Worm (Caenorhabditis elegans) whole organism, young adult: Measurements from ENCODE around the gene arcp-1.

Experiments used
- B0035.1 ChIP-seq: sonication (generic microtip); optimal IDR thresholded peaks from 2 replicates; lab custom pipeline; 2016; ENCODE audit warnings: missing genetic modification characterization, mild to moderate bottlenecking, missing compliant biosample characterization, missing genotype, missing genetic modification reagents
- B0336.3 ChIP-seq: fragments of 200-800 bp; sonication (Bioruptor generic); IDR thresholded peaks from 2 replicates; pipeline ENCODE4 v1.3.6; 2022; ENCODE audit warnings: missing genetic modification characterization, missing compliant biosample characterization
- C17E4.6 ChIP-seq: fragments of 200-800 bp; sonication (Bioruptor generic); IDR thresholded peaks from 2 replicates; pipeline ENCODE4 v1.3.6; 2022; ENCODE audit warnings: missing genetic modification reagents, missing genetic modification characterization, missing compliant biosample characterization
- F22D6.2 ChIP-seq: sonication (generic microtip); optimal IDR thresholded peaks from 2 replicates; lab custom pipeline; 2016; ENCODE audit warnings: mild to moderate bottlenecking, missing genetic modification characterization, missing compliant biosample characterization
- F37B4.10 ChIP-seq: fragments of 200-800 bp; sonication (Bioruptor generic); IDR thresholded peaks from 2 replicates; pipeline ENCODE4 v1.3.6; 2022; ENCODE audit warnings: missing genetic modification characterization, missing compliant biosample characterization
- F49E8.2 ChIP-seq: sonication (generic microtip); optimal IDR thresholded peaks from 3 replicates; lab custom pipeline; 2017; ENCODE audit warnings: missing genetic modification characterization, mild to moderate bottlenecking, missing compliant biosample characterization, antibody characterized with exemption, moderate library complexity; ENCODE audit not compliant: insufficient read depth
- F57A8.1 ChIP-seq: fragments of 200-800 bp; sonication (Bioruptor generic); optimal IDR thresholded peaks from 2 replicates; lab custom pipeline; 2018; ENCODE audit warnings: mild to moderate bottlenecking, missing genetic modification characterization, moderate library complexity, missing compliant biosample characterization
- K12H6.12 ChIP-seq: fragments of 200-800 bp; sonication (Bioruptor generic); optimal IDR thresholded peaks from 2 replicates; lab custom pipeline; 2018; ENCODE audit warnings: mild to moderate bottlenecking, missing genetic modification characterization, missing compliant biosample characterization
- T07F8.4 ChIP-seq: sonication (generic microtip); optimal IDR thresholded peaks from 2 replicates; lab custom pipeline; 2016; ENCODE audit warnings: mild to moderate bottlenecking, missing genetic modification characterization, moderate library complexity, missing compliant biosample characterization
- Y53G8AR.9 ChIP-seq: fragments of 200-800 bp; sonication (Bioruptor generic); conservative IDR thresholded peaks from 2 replicates; pipeline ENCODE4 v1.3.6; 2022; ENCODE audit warnings: missing genetic modification reagents, missing genetic modification characterization, missing compliant biosample characterization
- Y56A3A.18 ChIP-seq: fragments of 200-800 bp; sonication (Bioruptor generic); IDR thresholded peaks from 2 replicates; pipeline ENCODE4 v1.3.6; 2022; ENCODE audit warnings: missing genetic modification reagents, missing genetic modification characterization, missing compliant biosample characterization
- aptf-2 ChIP-seq: fragments of 200-800 bp; sonication (Bioruptor generic); conservative IDR thresholded peaks from 2 replicates; pipeline ENCODE4 v1.3.6; 2022; ENCODE audit warnings: missing genetic modification reagents, missing genetic modification characterization, missing compliant biosample characterization
- ceh-40 ChIP-seq: fragments of 200-800 bp; sonication (Bioruptor generic); IDR thresholded peaks from 2 replicates; pipeline ENCODE4 v1.3.6; 2022; ENCODE audit warnings: missing genetic modification characterization, missing compliant biosample characterization
- ceh-79 ChIP-seq: sonication (generic microtip); optimal IDR thresholded peaks from 2 replicates; lab custom pipeline; 2017; ENCODE audit warnings: mild to moderate bottlenecking, missing genetic modification characterization, missing compliant biosample characterization
- die-1 ChIP-seq: sonication (generic microtip); optimal IDR thresholded peaks from 2 replicates; lab custom pipeline; 2016; ENCODE audit warnings: missing genotype, mild to moderate bottlenecking, missing genetic modification characterization, missing compliant biosample characterization
- dpff-1 ChIP-seq: sonication (generic microtip); optimal IDR thresholded peaks from 2 replicates; lab custom pipeline; 2017; ENCODE audit warnings: mild to moderate bottlenecking, missing genetic modification characterization, missing compliant biosample characterization
- efl-1 ChIP-seq: fragments of 150-350 bp; optimal IDR thresholded peaks from 2 replicates; lab custom pipeline; 2014; ENCODE audit warnings: missing biosample characterization, missing genetic modification reagents, missing genetic modification characterization
- egl-18 ChIP-seq: fragments of 200-800 bp; sonication (Bioruptor generic); IDR thresholded peaks from 2 replicates; pipeline ENCODE4 v1.3.6; 2022; ENCODE audit warnings: missing genetic modification reagents, missing genetic modification characterization, missing compliant biosample characterization
- egl-44 ChIP-seq: fragments of 200-800 bp; sonication (Bioruptor generic); IDR thresholded peaks from 2 replicates; pipeline ENCODE4 v1.3.6; 2022; ENCODE audit warnings: missing genetic modification reagents, missing genetic modification characterization, missing compliant biosample characterization
- egrh-3 ChIP-seq: fragments of 200-800 bp; sonication (Bioruptor generic); IDR thresholded peaks from 2 replicates; pipeline ENCODE4 v1.3.6; 2022; ENCODE audit warnings: missing genetic modification reagents, missing genetic modification characterization, missing compliant biosample characterization
- ets-4 ChIP-seq: fragments of 200-800 bp; sonication (Bioruptor generic); optimal IDR thresholded peaks from 2 replicates; lab custom pipeline; 2018; ENCODE audit warnings: mild to moderate bottlenecking, missing genetic modification characterization, missing compliant biosample characterization
- him-1 ChIP-seq: sonication (generic microtip); optimal IDR thresholded peaks from 2 replicates; lab custom pipeline; 2016; ENCODE audit warnings: missing genotype, missing genetic modification reagents, missing genetic modification characterization, missing compliant biosample characterization
- hlh-26 ChIP-seq: fragments of 200-800 bp; sonication (Bioruptor generic); conservative IDR thresholded peaks from 2 replicates; pipeline ENCODE4 v1.3.6; 2022; ENCODE audit warnings: missing genetic modification reagents, missing genetic modification characterization, missing compliant biosample characterization
- let-607 ChIP-seq, 2 experiments: fragments of 200-800 bp in 1 of 2; sonication (Bioruptor generic) in 1 of 2; sonication (generic microtip) in 1 of 2; optimal IDR thresholded peaks; 2 replicates each; lab custom pipeline; 2016 to 2018; ENCODE audit warnings: mild to moderate bottlenecking in 2 of 2, missing compliant biosample characterization in 2 of 2, missing genetic modification characterization in 2 of 2, moderate library complexity in 2 of 2, missing genotype in 1 of 2
- lin-35 ChIP-seq, 3 experiments: fragments of 150-350 bp in 2 of 3; sonication (generic microtip) in 1 of 3; optimal IDR thresholded peaks; 2 replicates each; lab custom pipeline; 2014 to 2018; ENCODE audit warnings: missing biosample characterization in 3 of 3, missing genetic modification characterization in 3 of 3, missing genetic modification reagents in 3 of 3
- lsy-27 ChIP-seq: sonication (generic microtip); optimal IDR thresholded peaks from 2 replicates; lab custom pipeline; 2017; ENCODE audit warnings: missing genetic modification characterization, mild to moderate bottlenecking, missing compliant biosample characterization, antibody characterized with exemption, missing genotype, borderline replicate concordance; ENCODE audit not compliant: insufficient read depth
- madf-10 ChIP-seq: sonication (generic microtip); optimal IDR thresholded peaks from 2 replicates; lab custom pipeline; 2016; ENCODE audit warnings: mild to moderate bottlenecking, missing genetic modification characterization, missing compliant biosample characterization
- madf-3 ChIP-seq: fragments of 200-800 bp; sonication (Bioruptor generic); IDR thresholded peaks from 2 replicates; pipeline ENCODE4 v1.3.6; 2022; ENCODE audit warnings: missing genetic modification reagents, missing genetic modification characterization, missing compliant biosample characterization
- madf-6 ChIP-seq: fragments of 200-800 bp; sonication (Bioruptor generic); IDR thresholded peaks from 2 replicates; pipeline ENCODE4 v1.3.6; 2022; ENCODE audit warnings: missing genetic modification reagents, missing genetic modification characterization, missing compliant biosample characterization
- madf-8 ChIP-seq: fragments of 200-800 bp; sonication (Bioruptor generic); conservative IDR thresholded peaks from 2 replicates; pipeline ENCODE4 v1.3.6; 2022; ENCODE audit warnings: missing genetic modification reagents, missing genetic modification characterization, missing compliant biosample characterization
- mel-28 ChIP-seq: sonication (generic microtip); optimal IDR thresholded peaks from 2 replicates; lab custom pipeline; 2016; ENCODE audit warnings: borderline replicate concordance, mild to moderate bottlenecking, missing genetic modification characterization, missing compliant biosample characterization
- mxl-1 ChIP-seq: sonication (generic microtip); optimal IDR thresholded peaks from 2 replicates; lab custom pipeline; 2016; ENCODE audit warnings: missing genetic modification characterization, missing compliant biosample characterization
- nfyb-1 ChIP-seq: fragments of 200-800 bp; sonication (Bioruptor generic); IDR thresholded peaks from 2 replicates; pipeline ENCODE4 v1.3.6; 2022; ENCODE audit warnings: missing genetic modification reagents, missing genetic modification characterization, missing compliant biosample characterization
- nhr-27 ChIP-seq: fragments of 200-800 bp; sonication (Bioruptor generic); optimal IDR thresholded peaks from 2 replicates; lab custom pipeline; 2018; ENCODE audit warnings: mild to moderate bottlenecking, missing genetic modification characterization, moderate library complexity, missing compliant biosample characterization
- nhr-80 ChIP-seq: sonication (generic microtip); optimal IDR thresholded peaks from 2 replicates; lab custom pipeline; 2016; ENCODE audit warnings: missing genetic modification characterization, missing compliant biosample characterization
- nhr-90 ChIP-seq: sonication (generic microtip); optimal IDR thresholded peaks from 2 replicates; lab custom pipeline; 2016; ENCODE audit warnings: missing genotype, mild to moderate bottlenecking, missing genetic modification characterization, missing compliant biosample characterization
- pbrm-1 ChIP-seq: fragments of 200-800 bp; sonication (Bioruptor generic); IDR thresholded peaks from 2 replicates; pipeline ENCODE4 v1.3.6; 2022; ENCODE audit warnings: missing genetic modification reagents, missing genetic modification characterization, missing compliant biosample characterization
- rcor-1 ChIP-seq: fragments of 200-800 bp; sonication (Bioruptor generic); IDR thresholded peaks from 2 replicates; pipeline ENCODE4 v1.3.6; 2022; ENCODE audit warnings: missing genetic modification reagents, missing genetic modification characterization, missing compliant biosample characterization
- rpc-1 ChIP-seq, 2 experiments: fragments of 150-350 bp in 1 of 2; sonication (generic microtip) in 1 of 2; optimal IDR thresholded peaks; 2 replicates each; lab custom pipeline; 2014 to 2018; ENCODE audit warnings: missing biosample characterization in 1 of 2, missing genetic modification characterization in 1 of 2, missing genetic modification reagents in 1 of 2, missing genotype in 1 of 2
- sea-2 ChIP-seq: fragments of 200-800 bp; sonication (Bioruptor generic); IDR thresholded peaks from 2 replicates; pipeline ENCODE4 v1.3.6; 2022; ENCODE audit warnings: missing genetic modification characterization, missing compliant biosample characterization
- somi-1 ChIP-seq: fragments of 200-800 bp; sonication (Bioruptor generic); optimal IDR thresholded peaks from 2 replicates; lab custom pipeline; 2018; ENCODE audit warnings: mild to moderate bottlenecking, missing genetic modification characterization, missing compliant biosample characterization
- sptf-2 ChIP-seq: fragments of 200-800 bp; sonication (Bioruptor generic); optimal IDR thresholded peaks from 2 replicates; lab custom pipeline; 2018; ENCODE audit warnings: mild to moderate bottlenecking, missing genetic modification characterization, missing compliant biosample characterization
- unc-62 ChIP-seq: fragments of 150-350 bp; optimal IDR thresholded peaks from 2 replicates; lab custom pipeline; 2014; ENCODE audit warnings: missing biosample characterization, missing genetic modification reagents, missing genetic modification characterization
- ztf-22 ChIP-seq: fragments of 200-800 bp; sonication (Bioruptor generic); optimal IDR thresholded peaks from 2 replicates; lab custom pipeline; 2018; ENCODE audit warnings: mild to moderate bottlenecking, missing genetic modification characterization, moderate library complexity, missing compliant biosample characterization

Gene arcp-1

DNA sequence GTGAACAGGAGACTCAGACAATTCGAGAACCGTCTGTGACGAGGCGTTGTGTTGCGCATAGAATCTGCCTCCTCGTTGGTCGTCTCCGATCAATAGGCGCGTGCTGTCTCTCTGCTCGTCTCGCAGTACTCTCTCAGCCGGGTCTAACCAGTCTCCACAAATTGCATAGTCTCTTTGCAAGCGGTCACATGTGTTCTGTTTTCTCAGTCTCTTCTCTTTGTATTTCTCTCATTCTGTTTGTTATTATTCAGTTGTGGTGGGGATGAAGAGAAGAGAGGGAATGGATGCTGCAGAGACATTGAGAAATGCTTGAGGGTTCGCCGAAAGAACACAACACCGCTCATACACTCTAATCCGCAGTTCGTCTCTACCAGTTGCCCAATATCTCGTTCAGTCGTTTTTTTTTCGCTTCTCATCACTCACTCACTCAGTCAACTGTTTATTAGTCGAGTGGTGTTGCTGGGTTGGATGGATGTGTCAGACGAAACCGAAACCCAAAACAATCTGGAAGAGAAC, 42.2 kb upstream of the arcp-1 start (continued):
- peak; percentile 71 for TF ChIP-seq F22D6.2 (tag; lab: Kevin White, UChicago)
- 0 out of 2 replicates have a peak, but pooled peaks have one; percentile 56 for TF ChIP-seq C17E4.6 (GFP tag; lab: Robert Waterston, UW)
- TF ChIP-seq mxl-1: no peak
- peak; percentile 44; the same call in 1 of the 2 replicates for TF ChIP-seq sea-2
- peak; percentile 98 for TF ChIP-seq somi-1 (GFP tag; lab: Kevin White, UChicago)
- TF ChIP-seq B0336.3 (GFP tag; lab: Robert Waterston, UW): peak; percentile 90
- no peak for TF ChIP-seq lsy-27
- TF ChIP-seq madf-3 (GFP tag; lab: Robert Waterston, UW): no peak
- TF ChIP-seq madf-10: peak; percentile 86
- TF ChIP-seq dpff-1 (tag; lab: Kevin White, UChicago): peak; percentile 53
- TF ChIP-seq F57A8.1 (GFP tag; lab: Kevin White, UChicago): no peak
- TF ChIP-seq die-1: peak; percentile 64
- TF ChIP-seq ceh-79 (tag; lab: Kevin White, UChicago): no peak
- TF ChIP-seq ztf-22 (GFP tag; lab: Kevin White, UChicago): peak; percentile 54
- TF ChIP-seq pbrm-1 (GFP tag; lab: Robert Waterston, UW): peak; percentile 84
- TF ChIP-seq nhr-27 (tag; lab: Kevin White, UChicago): no peak
- TF ChIP-seq nhr-80: peak; percentile 72
- TF ChIP-seq ceh-40: no peak
- TF ChIP-seq nfyb-1: peak; percentile 92
- peak; percentile 77 for TF ChIP-seq B0035.1 (tag; lab: Kevin White, UChicago)
- TF ChIP-seq K12H6.12: peak; percentile 95
- TF ChIP-seq F49E8.2 (tag; lab: Kevin White, UChicago): no peak
- TF ChIP-seq unc-62 (GFP tag; lab: Kevin White, UChicago): peak; percentile 83
- no peak for TF ChIP-seq aptf-2 (GFP tag; lab: Robert Waterston, UW)
- peak; percentile 76 for TF ChIP-seq T07F8.4 (tag; lab: Kevin White, UChicago)
- no peak for TF ChIP-seq mel-28 (tag; lab: Kevin White, UChicago)
- TF ChIP-seq sptf-2 (GFP tag; lab: Kevin White, UChicago): no peak
- TF ChIP-seq hlh-26 (GFP tag; lab: Robert Waterston, UW): no peak
- peak; percentile 42 for TF ChIP-seq rcor-1
- TF ChIP-seq egl-44 (GFP tag; lab: Robert Waterston, UW): peak; percentile 56; the same call in 1 of the 2 replicates
- no peak for TF ChIP-seq egrh-3 (GFP tag; lab: Robert Waterston, UW)
- peak; percentile 62 for TF ChIP-seq Y53G8AR.9 (GFP tag; lab: Robert Waterston, UW)
- TF ChIP-seq Y56A3A.18 (GFP tag; lab: Robert Waterston, UW): 0 out of 2 replicates have a peak, but pooled peaks have one; percentile 61
- TF ChIP-seq madf-8 (GFP tag; lab: Robert Waterston, UW): no peak
- peak in 1 of 2 experiments; percentile 83 for TF ChIP-seq let-607 (tag; optimal IDR thresholded peaks at IDR 0.05; lab: Kevin White, UChicago)
- no peak for TF ChIP-seq ets-4 (GFP tag; lab: Kevin White, UChicago)

DNA sequence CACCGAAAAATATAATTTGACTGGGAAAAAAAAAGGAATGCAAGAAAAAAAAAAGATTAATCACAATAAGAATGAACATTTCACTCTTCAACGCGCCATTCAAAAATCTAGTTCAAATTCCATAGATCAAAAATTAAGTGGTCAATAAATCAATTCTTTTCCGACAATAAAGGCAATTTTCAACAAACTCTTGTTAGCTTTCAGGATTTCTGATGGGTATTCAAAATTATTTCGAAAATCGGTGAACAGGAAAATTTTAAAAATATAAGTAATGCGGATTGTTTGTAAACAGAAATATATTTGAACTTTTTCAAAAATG, 41.7 kb upstream of the arcp-1 start:
- TF ChIP-seq F37B4.10 (GFP tag; lab: Robert Waterston, UW) (no peak), ceh-79 (tag; lab: Kevin White, UChicago) (no peak), rpc-1 (optimal IDR thresholded peaks at IDR 0.05; lab: Kevin White, UChicago) (no peak), rpc-1 (tag; optimal IDR thresholded peaks at IDR 0.05; lab: Kevin White, UChicago) (no peak), efl-1 (GFP tag; lab: Kevin White, UChicago) (peak; percentile 60), lin-35 (GFP tag; optimal IDR thresholded peaks at IDR 0.05; lab: Kevin White, UChicago) (no peak), egl-18 (no peak), madf-6 (GFP tag; lab: Robert Waterston, UW) (peak; percentile 58; the same call in 1 of the 2 replicates), nhr-90 (tag; lab: Kevin White, UChicago) (no peak), sea-2 (no peak), him-1 (tag; lab: Kevin White, UChicago) (peak; percentile 30)
